Worm (Caenorhabditis elegans) whole organism, L1 larva: ENCODE data around the gene F54F7.9.

Source experiments
- fkh-10 ChIP-seq: sonication (generic microtip); optimal IDR thresholded peaks from 2 replicates; lab custom pipeline; 2017; ENCODE audit warnings: missing biosample characterization, missing genetic modification reagents, missing genetic modification characterization
- mdl-1 ChIP-seq, 2 experiments: fragments of 150-350 bp; optimal IDR thresholded peaks; 2 replicates each; lab custom pipeline; 2014 to 2017; ENCODE audit warnings: missing biosample characterization in 2 of 2, missing genetic modification characterization in 2 of 2, inconsistent platforms in 1 of 2
- mef-2 ChIP-seq: fragments of 150-350 bp; optimal IDR thresholded peaks from 2 replicates; lab custom pipeline; 2014; ENCODE audit warnings: missing biosample characterization, missing genetic modification characterization
- nhr-28 ChIP-seq: fragments of 150-350 bp; optimal IDR thresholded peaks from 2 replicates; lab custom pipeline; 2014; ENCODE audit warnings: missing biosample characterization, missing genetic modification characterization
- nhr-77 ChIP-seq: fragments of 150-350 bp; optimal IDR thresholded peaks from 2 replicates; lab custom pipeline; 2014; ENCODE audit warnings: missing biosample characterization, missing genetic modification characterization
- nhr-85 ChIP-seq: sonication (generic microtip); peaks from one replicate; lab custom pipeline; 2016; ENCODE audit warnings: missing genetic modification characterization, inconsistent platforms, missing compliant biosample characterization
- skn-1 ChIP-seq: fragments of 150-350 bp; optimal IDR thresholded peaks from 2 replicates; lab custom pipeline; 2014; ENCODE audit warnings: missing biosample characterization, missing genetic modification characterization
- snu-23 ChIP-seq: sonication (generic microtip); optimal IDR thresholded peaks from 2 replicates; lab custom pipeline; 2016; ENCODE audit warnings: missing genetic modification characterization, missing compliant biosample characterization
- sox-4 ChIP-seq: sonication (generic microtip); optimal IDR thresholded peaks from 2 replicates; lab custom pipeline; 2016; ENCODE audit warnings: missing genetic modification characterization, missing compliant biosample characterization
- ztf-4 ChIP-seq: fragments of 150-350 bp; optimal IDR thresholded peaks from 2 replicates; lab custom pipeline; 2014; ENCODE audit warnings: missing biosample characterization, missing genetic modification characterization

DNA sequence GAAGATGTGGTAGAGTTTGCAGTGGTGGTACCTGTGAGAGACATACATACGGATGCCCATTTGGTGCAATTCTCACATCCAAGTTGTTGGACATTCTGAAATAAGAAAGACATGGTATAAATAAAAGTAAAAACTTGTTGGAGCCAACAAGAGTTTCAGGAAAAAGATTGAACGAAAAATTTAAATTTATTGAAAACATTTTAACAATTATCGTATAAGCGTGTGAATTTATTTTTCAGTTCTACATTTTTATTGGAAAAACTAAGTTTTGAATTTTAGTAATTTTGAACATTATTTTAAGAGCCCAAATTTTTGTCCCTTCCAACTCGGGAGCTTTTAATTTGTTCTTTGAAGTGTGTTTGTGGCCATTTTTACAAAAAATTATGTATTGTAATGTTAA is 6.4 kb upstream of the F54F7.9 start, which contains the start of gene F54F7.8:
- TF ChIP-seq fkh-10 = no peak
- no peak for TF ChIP-seq nhr-85
- TF ChIP-seq mef-2 (tag; lab: Kevin White, UChicago) = no peak
- no peak for TF ChIP-seq nhr-77 (tag; lab: Kevin White, UChicago)
- TF ChIP-seq skn-1 (tag; lab: Kevin White, UChicago) = no peak
- no peak for TF ChIP-seq ztf-4 (tag; lab: Kevin White, UChicago)
- TF ChIP-seq nhr-28 (tag; lab: Kevin White, UChicago) = no peak
- no peak for TF ChIP-seq snu-23
- TF ChIP-seq sox-4 (tag; lab: Kevin White, UChicago) = no peak
- no peak for TF ChIP-seq mdl-1 (tag; optimal IDR thresholded peaks at IDR 0.05; lab: Kevin White, UChicago)
